Worm (Caenorhabditis elegans) whole organism, L3 larva: ENCODE data around the gene F46C5.7.

Experiments
- aly-2 ChIP-seq: fragments of 150-350 bp; optimal IDR thresholded peaks from 2 replicates; lab custom pipeline; 2014; ENCODE audit warnings: missing biosample characterization, missing genetic modification characterization
- ceh-9 ChIP-seq: sonication (generic microtip); optimal IDR thresholded peaks from 2 replicates; lab custom pipeline; 2018; ENCODE audit warnings: missing biosample characterization, missing genetic modification characterization
- fos-1 ChIP-seq: fragments of 150-350 bp; optimal IDR thresholded peaks from 2 replicates; lab custom pipeline; 2014; ENCODE audit warnings: missing biosample characterization, missing genetic modification characterization
- lin-15B ChIP-seq: fragments of 150-350 bp; optimal IDR thresholded peaks from 2 replicates; lab custom pipeline; 2014; ENCODE audit warnings: missing biosample characterization, missing genetic modification characterization
- mdl-1 ChIP-seq: fragments of 150-350 bp; optimal IDR thresholded peaks from 2 replicates; lab custom pipeline; 2014; ENCODE audit warnings: missing biosample characterization, missing genetic modification characterization
- nhr-11 ChIP-seq: fragments of 150-350 bp; optimal IDR thresholded peaks from 2 replicates; lab custom pipeline; 2014; ENCODE audit warnings: missing biosample characterization, missing genetic modification characterization
- nhr-28 ChIP-seq: fragments of 150-350 bp; optimal IDR thresholded peaks from 2 replicates; lab custom pipeline; 2014; ENCODE audit warnings: missing biosample characterization, missing genetic modification characterization
- unc-62 ChIP-seq: fragments of 150-350 bp; sonication (generic microtip); optimal IDR thresholded peaks from 4 replicates; lab custom pipeline; 2014; ENCODE audit warnings: missing biosample characterization, missing genetic modification reagents, missing genetic modification characterization

- TF ChIP-seq nhr-11 (tag; lab: Kevin White, UChicago) (no peak), mdl-1 (tag; lab: Kevin White, UChicago) (no peak), ceh-9 (tag; lab: Kevin White, UChicago) (no peak), nhr-28 (tag; lab: Kevin White, UChicago) (no peak), lin-15B (tag; lab: Kevin White, UChicago) (no peak), unc-62 (GFP tag; lab: Kevin White, UChicago) (no peak), fos-1 (tag; lab: Kevin White, UChicago) (no peak), aly-2 (tag; lab: Kevin White, UChicago) (no peak)
Observed at ce11 chrII:8859596-8859995, 20.5 kb downstream of the F46C5.7 start, which contains the start of gene snb-6.
